Fruit fly (Drosophila melanogaster) whole organism, pupa: ENCODE data around the gene CG3552.

Experiments
- CG10348 ChIP-seq: fragments of 200-800 bp; sonication (Bioruptor generic); IDR thresholded peaks from 2 replicates; pipeline ENCODE4 v1.3.6; 2022; ENCODE audit warnings: missing biosample characterization, missing genetic modification characterization
- CG12605 ChIP-seq: fragments of 200-800 bp; sonication (Bioruptor generic); IDR thresholded peaks from 2 replicates; pipeline ENCODE4 v1.3.6; 2022; ENCODE audit warnings: missing biosample characterization, missing genetic modification characterization
- CG13204 ChIP-seq: fragments of 200-800 bp; sonication (Bioruptor generic); optimal IDR thresholded peaks from 2 replicates; lab custom pipeline; 2018; ENCODE audit warnings: missing biosample characterization, mild to moderate bottlenecking, missing genetic modification characterization, moderate library complexity
- CG14655 ChIP-seq: fragments of 200-800 bp; sonication (Bioruptor generic); optimal IDR thresholded peaks from 3 replicates; lab custom pipeline; 2017; ENCODE audit warnings: mild to moderate bottlenecking, missing biosample characterization, missing genetic modification reagents, missing genetic modification characterization
- CG15710 ChIP-seq: fragments of 200-800 bp; sonication (Bioruptor generic); optimal IDR thresholded peaks from 2 replicates; lab custom pipeline; 2018; ENCODE audit warnings: missing biosample characterization, mild to moderate bottlenecking, missing genetic modification characterization, moderate library complexity
- CG17806 ChIP-seq: fragments of 200-800 bp; sonication (Bioruptor generic); optimal IDR thresholded peaks from 2 replicates; lab custom pipeline; 2018; ENCODE audit warnings: missing biosample characterization, mild to moderate bottlenecking, missing genetic modification characterization, moderate library complexity
- CG32121 ChIP-seq: fragments of 200-800 bp; sonication (Bioruptor generic); IDR thresholded peaks from 2 replicates; pipeline ENCODE4 v1.3.6; 2022; ENCODE audit warnings: missing biosample characterization, missing genetic modification characterization
- CG34367 ChIP-seq: fragments of 200-800 bp; sonication (Bioruptor generic); optimal IDR thresholded peaks from 2 replicates; lab custom pipeline; 2018; ENCODE audit warnings: missing biosample characterization, mild to moderate bottlenecking, missing genetic modification characterization
- CG4496 ChIP-seq: fragments of 200-800 bp; sonication (Bioruptor generic); IDR thresholded peaks from 3 replicates; pipeline ENCODE4 v1.3.6; 2022; ENCODE audit warnings: missing biosample characterization, missing genetic modification characterization
- CG8159 ChIP-seq: fragments of 200-800 bp; sonication (Bioruptor generic); optimal IDR thresholded peaks from 3 replicates; lab custom pipeline; 2018; ENCODE audit warnings: missing biosample characterization, mild to moderate bottlenecking, missing genetic modification characterization, moderate library complexity
- CG8301 ChIP-seq: fragments of 200-800 bp; sonication (Bioruptor generic); optimal IDR thresholded peaks from 2 replicates; lab custom pipeline; 2018; ENCODE audit warnings: missing biosample characterization, mild to moderate bottlenecking, missing genetic modification characterization
- CG9948 ChIP-seq: fragments of 200-800 bp; sonication (Bioruptor generic); optimal IDR thresholded peaks from 2 replicates; lab custom pipeline; 2018; ENCODE audit warnings: missing biosample characterization, mild to moderate bottlenecking, missing genetic modification characterization, moderate library complexity
- D1 ChIP-seq: fragments of 200-800 bp; sonication (Bioruptor generic); optimal IDR thresholded peaks from 2 replicates; lab custom pipeline; 2018; ENCODE audit warnings: missing biosample characterization, mild to moderate bottlenecking, missing genetic modification characterization, moderate library complexity
- EcR ChIP-seq: fragments of 200-800 bp; sonication (Bioruptor generic); optimal IDR thresholded peaks from 3 replicates; lab custom pipeline; 2019; ENCODE audit warnings: missing biosample characterization, missing genetic modification characterization, mild to moderate bottlenecking, moderate library complexity, missing genetic modification reagents
- Ets98B ChIP-seq: fragments of 200-800 bp; sonication (Bioruptor generic); IDR thresholded peaks from 2 replicates; pipeline ENCODE4 v1.3.6; 2022; ENCODE audit warnings: missing biosample characterization, missing genetic modification characterization
- Pif1A ChIP-seq: fragments of 200-800 bp; sonication (Bioruptor generic); optimal IDR thresholded peaks from 3 replicates; lab custom pipeline; 2016; ENCODE audit warnings: missing biosample characterization, missing genetic modification characterization
- Pif1B ChIP-seq: fragments of 200-800 bp; sonication (Bioruptor generic); optimal IDR thresholded peaks from 3 replicates; lab custom pipeline; 2016; ENCODE audit warnings: missing biosample characterization, missing genetic modification characterization
- Snoo ChIP-seq: fragments of 200-800 bp; sonication (Bioruptor generic); optimal IDR thresholded peaks from 3 replicates; lab custom pipeline; 2017; ENCODE audit warnings: missing biosample characterization, mild to moderate bottlenecking, missing genetic modification characterization, inconsistent platforms
- fd96Ca ChIP-seq: fragments of 200-800 bp; sonication (Bioruptor generic); IDR thresholded peaks from 3 replicates; pipeline ENCODE4 v1.3.6; 2022; ENCODE audit warnings: missing biosample characterization, missing genetic modification characterization
- gl ChIP-seq: fragments of 200-800 bp; sonication (Bioruptor generic); optimal IDR thresholded peaks from 2 replicates; lab custom pipeline; 2018; ENCODE audit warnings: missing biosample characterization, mild to moderate bottlenecking, missing genetic modification characterization
- rn ChIP-seq: fragments of 200-800 bp; sonication (Bioruptor generic); IDR thresholded peaks from 2 replicates; pipeline ENCODE4 v1.3.6; 2022; ENCODE audit warnings: missing biosample characterization, missing genetic modification characterization

CG3552 gene

DNA sequence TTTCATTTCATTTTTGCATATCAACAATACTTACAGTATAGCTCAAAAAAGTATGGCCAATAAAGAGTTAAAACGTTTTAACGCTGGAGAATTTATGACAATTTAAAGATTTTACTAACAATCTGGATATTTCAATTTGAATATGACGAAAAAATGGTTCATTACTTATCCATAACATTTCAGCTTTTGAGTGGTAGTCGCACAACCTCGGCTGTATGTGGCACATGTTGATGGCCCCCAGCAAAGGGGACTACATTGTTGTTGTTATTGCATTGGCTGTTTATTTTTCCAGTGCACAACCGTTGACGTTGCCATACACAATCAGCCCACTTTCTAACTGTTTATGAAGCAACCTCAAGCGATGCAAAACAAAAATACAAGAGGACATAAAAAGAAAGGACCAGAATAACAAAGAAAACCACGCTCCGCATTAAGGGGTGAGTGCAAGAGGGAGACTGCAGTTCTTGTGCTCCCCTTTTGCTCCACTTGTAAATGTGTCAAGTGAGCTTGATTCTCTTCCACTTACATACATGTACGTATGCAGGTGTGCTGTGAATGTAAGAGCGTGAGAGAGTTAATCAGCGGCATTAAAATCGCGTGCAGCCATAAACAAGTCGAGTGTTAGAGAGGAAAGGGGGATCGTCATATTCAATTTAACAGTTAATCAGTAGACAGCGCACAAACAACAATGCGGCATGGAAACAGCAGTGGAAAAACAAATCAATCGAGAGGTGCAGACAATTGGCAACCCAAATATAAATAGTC, 35.9 kb upstream of the CG3552 start:
- TF ChIP-seq CG10348 (peak; percentile 80), Snoo (tag; lab: Kevin White, UChicago) (peak; percentile 94), Pif1A (GFP tag; lab: Kevin White, UChicago) (peak; percentile 94), CG8159 (tag; lab: Kevin White, UChicago) (peak; percentile 97), CG4496 (peak; percentile 95), CG9948 (peak; percentile 93), D1 (tag; lab: Kevin White, UChicago) (peak; percentile 96), rn (GFP tag; lab: Robert Waterston, UW) (peak; percentile 74), CG34367 (tag; lab: Kevin White, UChicago) (peak; percentile 95), Pif1B (GFP tag; lab: Kevin White, UChicago) (peak; percentile 96), CG32121 (GFP tag; lab: Robert Waterston, UW) (peak; percentile 96), CG13204 (peak; percentile 86), CG12605 (GFP tag; lab: Robert Waterston, UW) (peak; percentile 93), CG17806 (tag; lab: Kevin White, UChicago) (peak; percentile 95), fd96Ca (peak; percentile 92), CG14655 (GFP tag; lab: Kevin White, UChicago) (peak; percentile 92), CG8301 (tag; lab: Kevin White, UChicago) (peak; percentile 93), gl (tag; lab: Kevin White, UChicago) (peak; percentile 91), Ets98B (peak; percentile 96), EcR (GFP tag; lab: Kevin White, UChicago) (peak; percentile 91), CG15710 (tag; lab: Kevin White, UChicago) (peak; percentile 97)
- TF ChIP-seq, all 21 proteins: peak for 21

DNA sequence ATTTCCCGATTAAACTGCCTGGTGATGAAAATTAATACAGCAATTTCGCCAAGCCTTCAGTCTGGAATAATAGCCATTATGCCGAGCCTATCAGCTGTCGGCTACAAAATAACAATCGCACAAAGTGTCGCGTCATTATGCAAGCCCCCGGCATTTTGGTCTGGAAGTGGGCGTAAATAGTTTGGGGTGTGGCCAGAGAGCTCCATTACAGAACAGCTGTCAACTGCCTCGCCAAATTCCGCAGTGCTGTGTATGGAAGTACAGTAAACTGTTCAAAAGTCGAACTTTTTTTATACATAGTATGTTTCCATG, 35.3 kb upstream of the CG3552 start:
- TF ChIP-seq CG13204, result no peak
- no peak for TF ChIP-seq CG4496
- no peak for TF ChIP-seq CG8159 (tag; lab: Kevin White, UChicago)
- TF ChIP-seq Snoo (tag; lab: Kevin White, UChicago), result no peak
- no peak for TF ChIP-seq EcR (GFP tag; lab: Kevin White, UChicago)
- no peak for TF ChIP-seq D1 (tag; lab: Kevin White, UChicago)
- no peak for TF ChIP-seq CG15710 (tag; lab: Kevin White, UChicago)
- TF ChIP-seq Pif1B (GFP tag; lab: Kevin White, UChicago), result no peak
- TF ChIP-seq Pif1A (GFP tag; lab: Kevin White, UChicago), result no peak
- TF ChIP-seq rn (GFP tag; lab: Robert Waterston, UW), result no peak

DNA sequence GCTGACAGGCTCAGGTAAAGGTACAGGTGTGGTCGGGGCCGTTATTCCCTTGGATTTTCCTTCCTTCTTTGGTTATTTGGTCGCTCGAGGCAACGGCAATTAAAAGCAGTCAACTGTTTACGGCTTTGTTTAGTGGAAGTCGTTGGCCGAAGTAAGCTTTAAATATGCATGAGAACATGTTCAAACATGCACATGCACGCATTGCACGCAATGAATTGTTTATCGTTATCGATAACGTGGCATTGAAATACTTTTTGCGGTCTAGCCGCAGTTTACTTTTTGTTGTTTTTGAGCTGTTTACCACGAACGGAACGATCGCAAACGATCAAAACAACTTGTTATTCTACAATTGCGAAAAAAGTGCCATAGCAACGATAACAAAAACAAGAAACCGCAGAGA, 34.5 kb upstream of the CG3552 start:
- TF ChIP-seq CG4496 (peak; percentile 6; the same call in 1 of the 3 replicates), EcR (GFP tag; lab: Kevin White, UChicago) (peak; percentile 15), gl (tag; lab: Kevin White, UChicago) (no peak), Pif1A (GFP tag; lab: Kevin White, UChicago) (no peak), CG15710 (tag; lab: Kevin White, UChicago) (no peak), CG32121 (GFP tag; lab: Robert Waterston, UW) (no peak), CG8159 (tag; lab: Kevin White, UChicago) (no peak), CG14655 (GFP tag; lab: Kevin White, UChicago) (no peak), Ets98B (no peak), rn (GFP tag; lab: Robert Waterston, UW) (no peak), CG17806 (tag; lab: Kevin White, UChicago) (no peak), CG10348 (no peak)

DNA sequence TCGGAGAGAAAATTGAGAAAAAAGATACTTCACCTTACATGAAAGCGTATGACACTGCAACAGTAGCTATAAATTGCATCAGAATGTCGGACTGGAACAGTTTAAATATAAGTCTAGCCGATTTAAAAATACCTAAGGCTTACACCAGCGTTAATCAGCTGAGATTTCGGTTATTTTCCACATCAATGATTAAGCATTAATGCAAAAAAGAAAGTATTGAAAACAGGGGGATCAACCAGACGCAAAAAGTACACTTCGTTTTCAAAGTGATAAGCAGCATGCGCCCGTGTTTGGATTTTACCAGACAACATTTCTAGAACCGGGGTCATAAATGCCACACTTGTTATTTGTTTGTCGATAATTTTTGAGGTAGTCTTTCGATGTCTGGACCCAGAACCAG, 34.0 kb upstream of the CG3552 start:
- TF ChIP-seq Ets98B, result no peak
- TF ChIP-seq CG8301 (tag; lab: Kevin White, UChicago), result no peak
- TF ChIP-seq CG14655 (GFP tag; lab: Kevin White, UChicago), result no peak
- TF ChIP-seq rn (GFP tag; lab: Robert Waterston, UW), result no peak
- no peak for TF ChIP-seq CG10348
- no peak for TF ChIP-seq Pif1A (GFP tag; lab: Kevin White, UChicago)
- TF ChIP-seq fd96Ca, result no peak
- TF ChIP-seq CG34367 (tag; lab: Kevin White, UChicago), result no peak
- no peak for TF ChIP-seq CG12605 (GFP tag; lab: Robert Waterston, UW)
- no peak for TF ChIP-seq CG13204
- no peak for TF ChIP-seq Snoo (tag; lab: Kevin White, UChicago)

DNA sequence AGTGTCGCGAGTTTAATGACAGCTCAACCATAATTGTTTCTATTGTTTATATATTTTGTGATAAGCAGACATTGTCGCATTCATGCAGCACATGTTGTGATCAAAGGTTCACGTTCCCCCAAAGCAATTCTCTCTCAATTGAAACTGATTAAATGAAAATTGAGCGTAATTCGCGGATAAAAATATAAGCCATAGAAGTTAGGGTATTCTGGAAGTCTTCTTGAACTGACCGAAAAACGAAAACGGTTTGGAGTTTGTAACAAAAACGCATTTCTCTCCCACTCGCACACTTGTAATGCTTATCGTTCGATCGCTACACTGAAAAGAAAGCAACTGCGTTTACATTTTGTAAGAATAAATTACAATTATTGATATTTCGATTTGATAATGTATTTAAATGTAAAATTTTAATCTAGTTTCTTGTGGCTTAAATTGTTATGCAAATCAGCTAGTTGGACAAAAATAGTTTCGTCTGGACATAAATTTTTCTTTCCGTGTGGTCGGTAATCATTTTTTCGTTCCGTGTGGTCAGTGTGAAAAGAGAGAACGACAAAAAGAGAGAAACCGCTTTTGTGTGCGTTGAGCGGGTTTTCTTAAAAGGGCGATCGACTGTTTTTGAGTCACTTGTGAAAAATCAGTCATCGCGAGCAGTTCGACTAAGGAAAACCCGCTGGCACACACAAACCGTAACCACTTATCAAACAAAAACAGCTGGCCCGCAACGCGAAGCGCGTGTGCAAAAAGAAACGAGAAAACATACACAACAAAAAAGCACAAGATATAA, 33.3 kb upstream of the CG3552 start, which contains the start of gene aay:
aay (plus strand) TSS at position 618 of the 784 bp plus-strand sequence.
- TF ChIP-seq CG32121 (GFP tag; lab: Robert Waterston, UW) (peak; percentile 98), CG14655 (GFP tag; lab: Kevin White, UChicago) (peak; percentile 97), CG13204 (peak; percentile 91), Snoo (tag; lab: Kevin White, UChicago) (peak; percentile 99), CG4496 (peak; percentile 98), CG15710 (tag; lab: Kevin White, UChicago) (peak; percentile 98), Pif1A (GFP tag; lab: Kevin White, UChicago) (peak; percentile 99), Pif1B (GFP tag; lab: Kevin White, UChicago) (peak; percentile 99), Ets98B (peak; percentile 98), CG10348 (peak; percentile 87), CG9948 (peak; percentile 98), CG12605 (GFP tag; lab: Robert Waterston, UW) (peak; percentile 98), D1 (tag; lab: Kevin White, UChicago) (peak; percentile 98), EcR (GFP tag; lab: Kevin White, UChicago) (peak; percentile 87), gl (tag; lab: Kevin White, UChicago) (peak; percentile 94), rn (GFP tag; lab: Robert Waterston, UW) (peak; percentile 95), CG34367 (tag; lab: Kevin White, UChicago) (peak; percentile 97), CG17806 (tag; lab: Kevin White, UChicago) (peak; percentile 99), CG8159 (tag; lab: Kevin White, UChicago) (peak; percentile 99), CG8301 (tag; lab: Kevin White, UChicago) (peak; percentile 97), fd96Ca (peak; percentile 95)
- TF ChIP-seq, all 21 proteins: peak for 21
